Worm (Caenorhabditis elegans) whole organism, young adult: ENCODE measurements around the gene F32D8.5.

Source experiments
- C06A6.2 ChIP-seq: fragments of 200-800 bp; sonication (Bioruptor generic); conservative IDR thresholded peaks from 2 replicates; pipeline ENCODE4 v1.3.6; 2022; ENCODE audit warnings: missing genetic modification characterization, missing compliant biosample characterization
- C17E4.6 ChIP-seq: fragments of 200-800 bp; sonication (Bioruptor generic); IDR thresholded peaks from 2 replicates; pipeline ENCODE4 v1.3.6; 2022; ENCODE audit warnings: missing genetic modification reagents, missing genetic modification characterization, missing compliant biosample characterization
- F23B12.7 ChIP-seq: sonication (generic microtip); optimal IDR thresholded peaks from 2 replicates; lab custom pipeline; 2017; ENCODE audit warnings: missing genetic modification characterization, mild to moderate bottlenecking, missing compliant biosample characterization, antibody characterized with exemption, moderate library complexity; ENCODE audit not compliant: insufficient read depth
- F33H1.4 ChIP-seq: fragments of 200-800 bp; sonication (Bioruptor generic); IDR thresholded peaks from 2 replicates; pipeline ENCODE4 v1.3.6; 2022; ENCODE audit warnings: missing genetic modification reagents, missing genetic modification characterization, missing compliant biosample characterization
- F39B2.1 ChIP-seq: fragments of 200-800 bp; sonication (Bioruptor generic); IDR thresholded peaks from 2 replicates; pipeline ENCODE4 v1.3.6; 2022; ENCODE audit warnings: missing genetic modification reagents, missing genetic modification characterization, missing compliant biosample characterization
- F49E8.2 ChIP-seq: sonication (generic microtip); optimal IDR thresholded peaks from 3 replicates; lab custom pipeline; 2017; ENCODE audit warnings: missing genetic modification characterization, mild to moderate bottlenecking, missing compliant biosample characterization, antibody characterized with exemption, moderate library complexity; ENCODE audit not compliant: insufficient read depth
- F52B5.7 ChIP-seq: sonication (generic microtip); optimal IDR thresholded peaks from 2 replicates; lab custom pipeline; 2016; ENCODE audit warnings: mild to moderate bottlenecking, missing genetic modification characterization, missing compliant biosample characterization
- F55B11.4 ChIP-seq: sonication (generic microtip); optimal IDR thresholded peaks from 2 replicates; lab custom pipeline; 2016; ENCODE audit warnings: missing compliant biosample characterization, missing genetic modification characterization, borderline replicate concordance; ENCODE audit not compliant: insufficient read depth
- F57A8.1 ChIP-seq: fragments of 200-800 bp; sonication (Bioruptor generic); optimal IDR thresholded peaks from 2 replicates; lab custom pipeline; 2018; ENCODE audit warnings: mild to moderate bottlenecking, missing genetic modification characterization, moderate library complexity, missing compliant biosample characterization
- K11D2.4 ChIP-seq: fragments of 200-800 bp; sonication (Bioruptor generic); IDR thresholded peaks from 2 replicates; pipeline ENCODE4 v1.3.6; 2022; ENCODE audit warnings: missing genetic modification reagents, missing genetic modification characterization, missing compliant biosample characterization
- Y53G8AR.9 ChIP-seq: fragments of 200-800 bp; sonication (Bioruptor generic); conservative IDR thresholded peaks from 2 replicates; pipeline ENCODE4 v1.3.6; 2022; ENCODE audit warnings: missing genetic modification reagents, missing genetic modification characterization, missing compliant biosample characterization
- Y79H2A.3 ChIP-seq: fragments of 200-800 bp; sonication (Bioruptor generic); conservative IDR thresholded peaks from 2 replicates; pipeline ENCODE4 v1.3.6; 2022; ENCODE audit warnings: missing genetic modification reagents, missing genetic modification characterization, missing compliant biosample characterization
- aptf-2 ChIP-seq: fragments of 200-800 bp; sonication (Bioruptor generic); conservative IDR thresholded peaks from 2 replicates; pipeline ENCODE4 v1.3.6; 2022; ENCODE audit warnings: missing genetic modification reagents, missing genetic modification characterization, missing compliant biosample characterization
- atf-7 ChIP-seq: sonication (generic microtip); optimal IDR thresholded peaks from 2 replicates; lab custom pipeline; 2017; ENCODE audit warnings: mild to moderate bottlenecking, missing genetic modification characterization, missing compliant biosample characterization
- athp-1 ChIP-seq: sonication (generic microtip); optimal IDR thresholded peaks from 2 replicates; lab custom pipeline; 2017; ENCODE audit warnings: mild to moderate bottlenecking, missing genetic modification characterization, missing compliant biosample characterization
- attf-6 ChIP-seq: fragments of 200-800 bp; sonication (Bioruptor generic); IDR thresholded peaks from 2 replicates; pipeline ENCODE4 v1.3.6; 2022; ENCODE audit warnings: missing genetic modification reagents, missing genetic modification characterization, missing compliant biosample characterization
- bed-1 ChIP-seq: fragments of 200-800 bp; sonication (Bioruptor generic); IDR thresholded peaks from 2 replicates; pipeline ENCODE4 v1.3.6; 2022; ENCODE audit warnings: missing genetic modification reagents, missing genetic modification characterization, missing compliant biosample characterization
- bed-2 ChIP-seq: fragments of 200-800 bp; sonication (Bioruptor generic); IDR thresholded peaks from 2 replicates; pipeline ENCODE4 v1.3.6; 2022; ENCODE audit warnings: missing genetic modification reagents, missing genetic modification characterization, missing compliant biosample characterization
- ceh-79 ChIP-seq: sonication (generic microtip); optimal IDR thresholded peaks from 2 replicates; lab custom pipeline; 2017; ENCODE audit warnings: mild to moderate bottlenecking, missing genetic modification characterization, missing compliant biosample characterization
- ceh-91 ChIP-seq: fragments of 200-800 bp; sonication (Bioruptor generic); IDR thresholded peaks from 2 replicates; pipeline ENCODE4 v1.3.6; 2022; ENCODE audit warnings: missing genetic modification reagents, missing genetic modification characterization, missing compliant biosample characterization
- die-1 ChIP-seq: sonication (generic microtip); optimal IDR thresholded peaks from 2 replicates; lab custom pipeline; 2016; ENCODE audit warnings: missing genotype, mild to moderate bottlenecking, missing genetic modification characterization, missing compliant biosample characterization
- egl-18 ChIP-seq: fragments of 200-800 bp; sonication (Bioruptor generic); IDR thresholded peaks from 2 replicates; pipeline ENCODE4 v1.3.6; 2022; ENCODE audit warnings: missing genetic modification reagents, missing genetic modification characterization, missing compliant biosample characterization
- ets-4 ChIP-seq: fragments of 200-800 bp; sonication (Bioruptor generic); optimal IDR thresholded peaks from 2 replicates; lab custom pipeline; 2018; ENCODE audit warnings: mild to moderate bottlenecking, missing genetic modification characterization, missing compliant biosample characterization
- him-1 ChIP-seq: sonication (generic microtip); optimal IDR thresholded peaks from 2 replicates; lab custom pipeline; 2016; ENCODE audit warnings: missing genotype, missing genetic modification reagents, missing genetic modification characterization, missing compliant biosample characterization
- hlh-12 ChIP-seq: sonication (generic microtip); optimal IDR thresholded peaks from 2 replicates; lab custom pipeline; 2016; ENCODE audit warnings: missing genetic modification characterization, missing compliant biosample characterization
- hlh-26 ChIP-seq: fragments of 200-800 bp; sonication (Bioruptor generic); conservative IDR thresholded peaks from 2 replicates; pipeline ENCODE4 v1.3.6; 2022; ENCODE audit warnings: missing genetic modification reagents, missing genetic modification characterization, missing compliant biosample characterization
- hmg-1.2 ChIP-seq: fragments of 200-800 bp; sonication (Bioruptor generic); IDR thresholded peaks from 2 replicates; pipeline ENCODE4 v1.3.6; 2022; ENCODE audit warnings: missing genetic modification reagents, missing genetic modification characterization, missing compliant biosample characterization
- hsf-1 ChIP-seq: fragments of 200-800 bp; sonication (Bioruptor generic); IDR thresholded peaks from 2 replicates; pipeline ENCODE4 v1.3.6; 2022; ENCODE audit warnings: missing genetic modification reagents, missing genetic modification characterization, missing compliant biosample characterization
- let-526 ChIP-seq: fragments of 200-800 bp; sonication (Bioruptor generic); IDR thresholded peaks from 2 replicates; pipeline ENCODE4 v1.3.6; 2022; ENCODE audit warnings: missing genetic modification reagents, missing genetic modification characterization, missing compliant biosample characterization
- lin-26 ChIP-seq: fragments of 200-800 bp; sonication (Bioruptor generic); IDR thresholded peaks from 2 replicates; pipeline ENCODE4 v1.3.6; 2022; ENCODE audit warnings: missing genetic modification reagents, missing genetic modification characterization, missing compliant biosample characterization
- lin-40 ChIP-seq: sonication (generic microtip); optimal IDR thresholded peaks from 2 replicates; lab custom pipeline; 2016; ENCODE audit warnings: missing genetic modification characterization, mild to moderate bottlenecking, missing compliant biosample characterization, missing genotype, missing genetic modification reagents
- lin-54 ChIP-seq: fragments of 200-800 bp; sonication (Bioruptor generic); optimal IDR thresholded peaks from 2 replicates; lab custom pipeline; 2018; ENCODE audit warnings: mild to moderate bottlenecking, missing genetic modification characterization, missing compliant biosample characterization
- lsl-1 ChIP-seq: fragments of 200-800 bp; sonication (Bioruptor generic); optimal IDR thresholded peaks from 2 replicates; lab custom pipeline; 2018; ENCODE audit warnings: mild to moderate bottlenecking, missing genetic modification characterization, moderate library complexity, missing compliant biosample characterization
- madf-10 ChIP-seq: sonication (generic microtip); optimal IDR thresholded peaks from 2 replicates; lab custom pipeline; 2016; ENCODE audit warnings: mild to moderate bottlenecking, missing genetic modification characterization, missing compliant biosample characterization
- madf-8 ChIP-seq: fragments of 200-800 bp; sonication (Bioruptor generic); conservative IDR thresholded peaks from 2 replicates; pipeline ENCODE4 v1.3.6; 2022; ENCODE audit warnings: missing genetic modification reagents, missing genetic modification characterization, missing compliant biosample characterization
- nfya-1 ChIP-seq: sonication (generic microtip); optimal IDR thresholded peaks from 2 replicates; lab custom pipeline; 2017; ENCODE audit warnings: antibody characterized with exemption, missing compliant biosample characterization, missing genetic modification characterization, borderline replicate concordance; ENCODE audit not compliant: insufficient read depth
- nhr-80 ChIP-seq: sonication (generic microtip); optimal IDR thresholded peaks from 2 replicates; lab custom pipeline; 2016; ENCODE audit warnings: missing genetic modification characterization, missing compliant biosample characterization
- nhr-90 ChIP-seq: sonication (generic microtip); optimal IDR thresholded peaks from 2 replicates; lab custom pipeline; 2016; ENCODE audit warnings: missing genotype, mild to moderate bottlenecking, missing genetic modification characterization, missing compliant biosample characterization
- pbrm-1 ChIP-seq: fragments of 200-800 bp; sonication (Bioruptor generic); IDR thresholded peaks from 2 replicates; pipeline ENCODE4 v1.3.6; 2022; ENCODE audit warnings: missing genetic modification reagents, missing genetic modification characterization, missing compliant biosample characterization
- repo-1 ChIP-seq: sonication (generic microtip); optimal IDR thresholded peaks from 2 replicates; lab custom pipeline; 2017; ENCODE audit warnings: mild to moderate bottlenecking, missing genetic modification characterization, missing compliant biosample characterization
- sea-2 ChIP-seq: fragments of 200-800 bp; sonication (Bioruptor generic); IDR thresholded peaks from 2 replicates; pipeline ENCODE4 v1.3.6; 2022; ENCODE audit warnings: missing genetic modification characterization, missing compliant biosample characterization
- snpc-1.1 ChIP-seq: sonication (generic microtip); optimal IDR thresholded peaks from 2 replicates; lab custom pipeline; 2017; ENCODE audit warnings: missing genetic modification characterization, mild to moderate bottlenecking, missing compliant biosample characterization, antibody characterized with exemption, moderate library complexity, missing genotype, missing genetic modification reagents; ENCODE audit not compliant: insufficient read depth
- snpc-1.3 ChIP-seq: sonication (generic microtip); optimal IDR thresholded peaks from 2 replicates; lab custom pipeline; 2017; ENCODE audit warnings: missing genetic modification characterization, mild to moderate bottlenecking, missing compliant biosample characterization, antibody characterized with exemption, moderate library complexity, missing genotype, missing genetic modification reagents; ENCODE audit not compliant: insufficient read depth
- snpc-3.4 ChIP-seq: sonication (generic microtip); optimal IDR thresholded peaks from 2 replicates; lab custom pipeline; 2017; ENCODE audit warnings: missing genetic modification characterization, mild to moderate bottlenecking, missing compliant biosample characterization, antibody characterized with exemption, moderate library complexity, missing genotype, missing genetic modification reagents
- tbp1 ChIP-seq: fragments of 200-800 bp; sonication (Bioruptor generic); optimal IDR thresholded peaks from 2 replicates; lab custom pipeline; 2018; ENCODE audit warnings: mild to moderate bottlenecking, missing genetic modification characterization, missing compliant biosample characterization
- unc-62 ChIP-seq: fragments of 150-350 bp; optimal IDR thresholded peaks from 2 replicates; lab custom pipeline; 2014; ENCODE audit warnings: missing biosample characterization, missing genetic modification reagents, missing genetic modification characterization
- ztf-26 ChIP-seq: sonication (generic microtip); optimal IDR thresholded peaks from 2 replicates; lab custom pipeline; 2017; ENCODE audit warnings: missing genetic modification characterization, missing compliant biosample characterization
- ztf-6 ChIP-seq: fragments of 200-800 bp; sonication (Bioruptor generic); IDR thresholded peaks from 2 replicates; pipeline ENCODE4 v1.3.6; 2022; ENCODE audit warnings: missing genetic modification reagents, missing genetic modification characterization, missing compliant biosample characterization

F32D8.5 gene

DNA sequence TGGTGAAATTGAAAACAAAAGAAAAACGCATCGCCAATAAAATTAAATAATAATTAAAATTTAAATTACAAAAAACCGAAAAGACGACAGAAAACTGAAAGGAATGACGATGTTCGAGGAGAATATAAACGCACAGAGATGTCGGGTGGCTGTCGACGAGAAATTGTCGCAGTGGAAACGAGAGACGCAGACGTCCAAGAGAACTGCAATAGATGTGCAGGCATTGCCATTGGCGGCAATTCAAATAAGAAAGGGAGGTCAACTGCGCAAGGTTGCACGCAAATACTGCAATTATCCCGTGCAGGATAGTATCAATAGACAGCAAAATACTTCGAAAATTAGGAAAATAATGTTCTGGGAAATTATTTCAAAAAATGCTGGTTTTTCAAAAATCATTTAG, 2.6 kb downstream of the F32D8.5 start (continued):
- no peak for TF ChIP-seq hlh-26 (GFP tag; lab: Robert Waterston, UW)
- TF ChIP-seq snpc-3.4 (tag; lab: Kevin White, UChicago): peak; percentile 92
- TF ChIP-seq C06A6.2: peak; percentile 95
- TF ChIP-seq F39B2.1 (GFP tag; lab: Robert Waterston, UW): peak; percentile 94
- TF ChIP-seq nhr-80 (tag; lab: Kevin White, UChicago): peak; percentile 99
- TF ChIP-seq sea-2 (GFP tag; lab: Robert Waterston, UW): 0 out of 2 replicates have a peak, but pooled peaks have one; percentile 42
- peak; percentile 87 for TF ChIP-seq F52B5.7 (tag; lab: Kevin White, UChicago)
- peak; percentile 81 for TF ChIP-seq snpc-1.1 (tag; lab: Kevin White, UChicago)
- peak; percentile 81; the same call in 1 of the 2 replicates for TF ChIP-seq bed-2 (GFP tag; lab: Robert Waterston, UW)
- TF ChIP-seq K11D2.4 (GFP tag; lab: Robert Waterston, UW): peak; percentile 96
- TF ChIP-seq hlh-12: no peak
- no peak for TF ChIP-seq F57A8.1 (GFP tag; lab: Kevin White, UChicago)
- peak; percentile 95 for TF ChIP-seq madf-10 (tag; lab: Kevin White, UChicago)
- peak; percentile 95 for TF ChIP-seq bed-1
- peak; percentile 80 for TF ChIP-seq snpc-1.3 (tag; lab: Kevin White, UChicago)
- peak; percentile 79 for TF ChIP-seq egl-18 (GFP tag; lab: Robert Waterston, UW)
- peak; percentile 100 for TF ChIP-seq lin-54 (GFP tag; lab: Kevin White, UChicago)
- peak; percentile 95 for TF ChIP-seq let-526 (GFP tag; lab: Robert Waterston, UW)
- peak; percentile 91 for TF ChIP-seq ceh-79 (tag; lab: Kevin White, UChicago)
- TF ChIP-seq F49E8.2 (tag; lab: Kevin White, UChicago): peak; percentile 95
- TF ChIP-seq tbp1 (GFP tag; lab: Kevin White, UChicago): peak; percentile 79
- TF ChIP-seq die-1 (tag; lab: Kevin White, UChicago): peak; percentile 40
- TF ChIP-seq Y53G8AR.9 (GFP tag; lab: Robert Waterston, UW): peak; percentile 98
- TF ChIP-seq attf-6 (GFP tag; lab: Robert Waterston, UW): peak; percentile 89
- TF ChIP-seq Y79H2A.3 (GFP tag; lab: Robert Waterston, UW): peak; percentile 88; the same call in 1 of the 2 replicates
- peak; percentile 94 for TF ChIP-seq ztf-26 (tag; lab: Kevin White, UChicago)
- TF ChIP-seq F33H1.4 (GFP tag; lab: Robert Waterston, UW): peak; percentile 88
- TF ChIP-seq ceh-91 (GFP tag; lab: Robert Waterston, UW): peak; percentile 95
- TF ChIP-seq F55B11.4 (tag; lab: Kevin White, UChicago): no peak
- TF ChIP-seq him-1 (tag; lab: Kevin White, UChicago): peak; percentile 95
- peak; percentile 91 for TF ChIP-seq ztf-6 (GFP tag; lab: Robert Waterston, UW)
- peak; percentile 98 for TF ChIP-seq pbrm-1 (GFP tag; lab: Robert Waterston, UW)
- peak; percentile 99 for TF ChIP-seq athp-1 (tag; lab: Kevin White, UChicago)
- TF ChIP-seq ets-4: peak; percentile 96
- peak; percentile 81 for TF ChIP-seq unc-62 (GFP tag; lab: Kevin White, UChicago)
- peak; percentile 96 for TF ChIP-seq nhr-90 (tag; lab: Kevin White, UChicago)
- peak; percentile 80 for TF ChIP-seq madf-8 (GFP tag; lab: Robert Waterston, UW)
- TF ChIP-seq lin-26 (GFP tag; lab: Robert Waterston, UW): peak; percentile 84
- peak; percentile 89 for TF ChIP-seq F23B12.7 (tag; lab: Kevin White, UChicago)
- TF ChIP-seq aptf-2: 0 out of 2 replicates have a peak, but pooled peaks have one; percentile 21
- no peak for TF ChIP-seq nfya-1 (tag; lab: Kevin White, UChicago)
- peak; percentile 94 for TF ChIP-seq C17E4.6 (GFP tag; lab: Robert Waterston, UW)
- peak; percentile 93 for TF ChIP-seq repo-1 (tag; lab: Kevin White, UChicago)
- TF ChIP-seq hmg-1.2 (GFP tag; lab: Robert Waterston, UW): peak; percentile 94
- peak; percentile 90 for TF ChIP-seq hsf-1
- peak; percentile 98 for TF ChIP-seq lin-40 (tag; lab: Kevin White, UChicago)
- peak; percentile 96 for TF ChIP-seq atf-7
- peak; percentile 87 for TF ChIP-seq lsl-1 (GFP tag; lab: Kevin White, UChicago)
